Worm (Caenorhabditis elegans) whole organism, L4/young adult: ENCODE data around the gene Y49F6B.9.

Experiments
- W03F9.2 ChIP-seq: fragments of 150-350 bp; optimal IDR thresholded peaks from 2 replicates; lab custom pipeline; 2014; ENCODE audit warnings: missing biosample characterization, missing genetic modification characterization
- dao-5 ChIP-seq: sonication (generic microtip); optimal IDR thresholded peaks from 2 replicates; lab custom pipeline; 2016; ENCODE audit warnings: missing genotype, missing genetic modification characterization, moderate library complexity, missing compliant biosample characterization
- him-1 ChIP-seq: sonication (generic microtip); optimal IDR thresholded peaks from 2 replicates; lab custom pipeline; 2016; ENCODE audit warnings: missing genotype, missing genetic modification reagents, missing genetic modification characterization, missing compliant biosample characterization

DNA sequence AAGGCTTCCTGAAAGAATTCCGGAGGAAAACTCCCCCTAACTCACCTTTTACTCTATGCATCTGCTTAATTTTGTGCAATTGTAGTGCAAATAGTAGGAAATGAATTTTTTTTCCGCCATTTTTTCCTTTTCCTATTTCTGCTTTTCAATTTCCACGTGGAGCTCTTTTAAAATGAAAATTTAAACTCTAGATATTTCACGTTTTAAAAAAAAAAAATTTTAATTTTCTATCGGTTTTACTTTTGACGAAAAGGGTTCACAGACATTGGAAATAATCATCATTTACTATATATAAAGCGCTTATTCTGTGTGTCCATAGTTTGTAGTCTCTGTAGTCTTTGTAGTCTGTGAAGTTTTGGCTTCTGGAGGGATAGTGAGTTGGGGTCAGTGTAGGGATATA is 17.6 kb downstream of the Y49F6B.9 start, which contains the start of gene Y49F6B.8:
- TF ChIP-seq W03F9.2 (tag; lab: Kevin White, UChicago) (no peak), him-1 (tag; lab: Kevin White, UChicago) (no peak), dao-5 (tag; lab: Kevin White, UChicago) (no peak)
